Fruit fly (Drosophila melanogaster) whole organism: ENCODE data around the gene ifc.

Experiments
- pan ChIP-seq: fragments of >200 bp; optimal IDR thresholded peaks from 2 replicates; lab custom pipeline; 2017
- psq ChIP-seq: fragments of >200 bp; optimal IDR thresholded peaks from 2 replicates; lab custom pipeline; 2017
- usp ChIP-seq: fragments of >200 bp; optimal IDR thresholded peaks from 2 replicates; lab custom pipeline; 2017; ENCODE audit warnings: missing biosample characterization, missing genetic modification characterization, mixed read lengths

dm6 chr2L:6022793-6023192, 36.6 kb downstream of the ifc start:
- no peak for TF ChIP-seq pan
- TF ChIP-seq psq (lab: Kevin White, UChicago) = no peak
- TF ChIP-seq usp = no peak
